Fruit fly (Drosophila melanogaster) whole organism, embryonic: ENCODE data around the gene Invadolysin.

Experiments used
- Atf6 ChIP-seq: fragments of 200-800 bp; sonication (Bioruptor generic); IDR thresholded peaks from 2 replicates; pipeline ENCODE4 v1.3.6; 2022; ENCODE audit warnings: missing biosample characterization, missing genetic modification characterization
- Awh ChIP-seq: fragments of 200-800 bp; sonication (Bioruptor generic); IDR thresholded peaks from 2 replicates; pipeline ENCODE4, ENCODE4 v1.3.6; 2022; ENCODE audit warnings: missing biosample characterization, missing genetic modification characterization
- CG10979 ChIP-seq: fragments of 200-800 bp; sonication (Bioruptor generic); optimal IDR thresholded peaks from 2 replicates; lab custom pipeline; 2018; ENCODE audit warnings: missing biosample characterization, mild to moderate bottlenecking, missing genetic modification characterization, moderate library complexity
- CG12236 ChIP-seq: fragments of 200-800 bp; sonication (Bioruptor generic); optimal IDR thresholded peaks from 2 replicates; lab custom pipeline; 2016; ENCODE audit warnings: missing biosample characterization, missing genetic modification characterization
- CG12391 ChIP-seq: fragments of 200-800 bp; sonication (Bioruptor generic); optimal IDR thresholded peaks from 3 replicates; lab custom pipeline; 2018; ENCODE audit warnings: missing biosample characterization, mild to moderate bottlenecking, missing genetic modification characterization, moderate library complexity
- CG14014 ChIP-seq: fragments of 200-800 bp; sonication (Bioruptor generic); IDR thresholded peaks from 2 replicates; pipeline ENCODE4 v1.3.6; 2022; ENCODE audit warnings: missing biosample characterization, missing genetic modification characterization
- CG17328 ChIP-seq: fragments of 200-800 bp; sonication (Bioruptor generic); IDR thresholded peaks from 2 replicates; pipeline ENCODE4 v1.3.6; 2022; ENCODE audit warnings: missing biosample characterization, missing genetic modification characterization
- CG17359 ChIP-seq: fragments of 200-800 bp; sonication (Bioruptor generic); optimal IDR thresholded peaks from 3 replicates; lab custom pipeline; 2018; ENCODE audit warnings: missing biosample characterization, mild to moderate bottlenecking, missing genetic modification characterization, moderate library complexity
- CG17361 ChIP-seq: fragments of 200-800 bp; sonication (Bioruptor generic); IDR thresholded peaks from 3 replicates; pipeline ENCODE4 v1.3.6; 2022; ENCODE audit warnings: missing biosample characterization, missing genetic modification characterization
- CG17385 ChIP-seq: fragments of 200-800 bp; sonication (Bioruptor generic); optimal IDR thresholded peaks from 3 replicates; lab custom pipeline; 2018; ENCODE audit warnings: missing biosample characterization, mild to moderate bottlenecking, missing genetic modification characterization
- CG2116 ChIP-seq: fragments of 200-800 bp; sonication (Bioruptor generic); optimal IDR thresholded peaks from 3 replicates; lab custom pipeline; 2018; ENCODE audit warnings: missing biosample characterization, mild to moderate bottlenecking, missing genetic modification characterization
- CG3065 ChIP-seq: fragments of 200-800 bp; sonication (Bioruptor generic); optimal IDR thresholded peaks from 2 replicates; lab custom pipeline; 2016; ENCODE audit warnings: missing biosample characterization, missing genetic modification characterization
- CG31365 ChIP-seq: fragments of 200-800 bp; sonication (Bioruptor generic); optimal IDR thresholded peaks from 2 replicates; lab custom pipeline; 2018; ENCODE audit warnings: missing biosample characterization, mild to moderate bottlenecking, missing genetic modification characterization
- CG31388 ChIP-seq: fragments of 200-800 bp; sonication (Bioruptor generic); optimal IDR thresholded peaks from 2 replicates; lab custom pipeline; 2016; ENCODE audit warnings: missing biosample characterization, missing genetic modification characterization
- CG33213 ChIP-seq: fragments of 200-800 bp; sonication (Bioruptor generic); optimal IDR thresholded peaks from 3 replicates; lab custom pipeline; 2016; ENCODE audit warnings: missing biosample characterization, missing genetic modification characterization
- CG8290 ChIP-seq, 3 experiments: fragments of 200-800 bp; sonication (Bioruptor generic); optimal IDR thresholded peaks; 2 replicates each; lab custom pipeline; 2016 to 2019; ENCODE audit warnings: missing biosample characterization in 3 of 3, missing genetic modification characterization in 3 of 3, mild to moderate bottlenecking in 2 of 3, moderate library complexity in 1 of 3
- Dip3 ChIP-seq: fragments of 200-800 bp; sonication (Bioruptor generic); optimal IDR thresholded peaks from 3 replicates; lab custom pipeline; 2016; ENCODE audit warnings: missing biosample characterization, missing genetic modification characterization
- Dll ChIP-seq: fragments of 200-800 bp; sonication (Bioruptor generic); IDR thresholded peaks from 4 replicates; pipeline ENCODE4 v1.3.6; 2022; ENCODE audit warnings: missing biosample characterization, missing genetic modification characterization; ENCODE audit not compliant: partially characterized antibody
- E2f1 ChIP-seq: fragments of 200-800 bp; sonication (Bioruptor generic); IDR thresholded peaks from 2 replicates; pipeline ENCODE4 v1.3.6; 2022; ENCODE audit warnings: missing biosample characterization, missing genetic modification characterization
- Ets97D ChIP-seq: fragments of 200-800 bp; sonication (Bioruptor generic); optimal IDR thresholded peaks from 3 replicates; lab custom pipeline; 2016; ENCODE audit warnings: missing biosample characterization, missing genetic modification characterization
- HLH3B ChIP-seq: fragments of 200-800 bp; sonication (Bioruptor generic); IDR thresholded peaks from 2 replicates; pipeline ENCODE4 v1.3.6; 2022; ENCODE audit warnings: missing biosample characterization, missing genetic modification characterization
- Myb ChIP-seq: fragments of 200-800 bp; sonication (Bioruptor generic); optimal IDR thresholded peaks from 2 replicates; lab custom pipeline; 2016; ENCODE audit warnings: missing biosample characterization, missing genetic modification characterization
- Rfx ChIP-seq: fragments of 200-800 bp; sonication (Bioruptor generic); IDR thresholded peaks from 2 replicates; pipeline ENCODE4 v1.3.6; 2022; ENCODE audit warnings: missing biosample characterization, missing genetic modification characterization
- Scr ChIP-seq: fragments of 200-800 bp; sonication (Bioruptor generic); IDR thresholded peaks from 2 replicates; pipeline ENCODE4 v1.3.6; 2022; ENCODE audit warnings: missing biosample characterization, missing genetic modification characterization; ENCODE audit not compliant: partially characterized antibody
- Sox100B ChIP-seq: fragments of 200-800 bp; sonication (Bioruptor generic); optimal IDR thresholded peaks from 3 replicates; lab custom pipeline; 2018; ENCODE audit warnings: missing biosample characterization, mild to moderate bottlenecking, missing genetic modification characterization
- Sox102F ChIP-seq: fragments of 200-800 bp; sonication (Bioruptor generic); optimal IDR thresholded peaks from 2 replicates; lab custom pipeline; 2018; ENCODE audit warnings: missing biosample characterization, mild to moderate bottlenecking, missing genetic modification characterization, moderate library complexity
- Xbp1 ChIP-seq: fragments of 200-800 bp; sonication (Bioruptor generic); optimal IDR thresholded peaks from 3 replicates; lab custom pipeline; 2016; ENCODE audit warnings: missing biosample characterization, mild to moderate bottlenecking, missing genetic modification characterization
- Xrp1 ChIP-seq: fragments of 200-800 bp; sonication (Bioruptor generic); IDR thresholded peaks from 2 replicates; pipeline ENCODE4 v1.3.6; 2022; ENCODE audit warnings: missing biosample characterization, missing genetic modification characterization
- ab ChIP-seq: fragments of 200-800 bp; sonication (Bioruptor generic); optimal IDR thresholded peaks from 2 replicates; lab custom pipeline; 2016; ENCODE audit warnings: missing biosample characterization, missing genetic modification characterization
- al ChIP-seq: fragments of 200-800 bp; sonication (Bioruptor generic); IDR thresholded peaks from 2 replicates; pipeline ENCODE4 v1.3.6; 2022; ENCODE audit warnings: missing biosample characterization, missing genetic modification characterization
- ash1 ChIP-seq: fragments of 200-800 bp; sonication (Bioruptor generic); optimal IDR thresholded peaks from 2 replicates; lab custom pipeline; 2018; ENCODE audit warnings: missing biosample characterization, mild to moderate bottlenecking, missing genetic modification characterization
- bsh ChIP-seq, 2 experiments: fragments of 200-800 bp; sonication (Bioruptor generic); optimal IDR thresholded peaks; 2 replicates each; lab custom pipeline; 2017 to 2018; ENCODE audit warnings: mild to moderate bottlenecking in 2 of 2, missing biosample characterization in 2 of 2, missing genetic modification characterization in 2 of 2, moderate library complexity in 1 of 2
- cato ChIP-seq: fragments of 200-800 bp; sonication (Bioruptor generic); optimal IDR thresholded peaks from 2 replicates; lab custom pipeline; 2016; ENCODE audit warnings: missing biosample characterization, missing genetic modification characterization, borderline replicate concordance
- chm ChIP-seq: fragments of 200-800 bp; sonication (Bioruptor generic); IDR thresholded peaks from 2 replicates; pipeline ENCODE4 v1.3.6; 2022; ENCODE audit warnings: missing biosample characterization, missing genetic modification characterization
- dimm ChIP-seq: fragments of 200-800 bp; sonication (Bioruptor generic); IDR thresholded peaks from 2 replicates; pipeline ENCODE4 v1.3.6; 2022; ENCODE audit warnings: missing biosample characterization, missing genetic modification characterization
- dmrt99B ChIP-seq: fragments of 200-800 bp; sonication (Bioruptor generic); optimal IDR thresholded peaks from 2 replicates; lab custom pipeline; 2018; ENCODE audit warnings: missing biosample characterization, mild to moderate bottlenecking, missing genetic modification characterization, moderate library complexity
- dysf ChIP-seq: fragments of 200-800 bp; sonication (Bioruptor generic); IDR thresholded peaks from 3 replicates; pipeline ENCODE4 v1.3.6; 2022; ENCODE audit warnings: missing biosample characterization, missing genetic modification characterization
- gsb-n ChIP-seq: fragments of 200-800 bp; sonication (Bioruptor generic); optimal IDR thresholded peaks from 3 replicates; lab custom pipeline; 2018; ENCODE audit warnings: missing biosample characterization, mild to moderate bottlenecking, missing genetic modification characterization
- jumu ChIP-seq: fragments of 200-800 bp; sonication (Bioruptor generic); optimal IDR thresholded peaks from 3 replicates; lab custom pipeline; 2016; ENCODE audit warnings: missing biosample characterization, missing genetic modification characterization
- klu ChIP-seq: fragments of 200-800 bp; sonication (Bioruptor generic); IDR thresholded peaks from 2 replicates; pipeline ENCODE4 v1.3.6; 2022; ENCODE audit warnings: missing biosample characterization, missing genetic modification characterization
- onecut ChIP-seq: fragments of 200-800 bp; sonication (Bioruptor generic); IDR thresholded peaks from 2 replicates; pipeline ENCODE4 v1.3.6; 2022; ENCODE audit warnings: missing biosample characterization, missing genetic modification characterization
- prd ChIP-seq, 3 experiments: fragments of >200 bp in 2 of 3; fragments of 200-800 bp in 1 of 3; sonication (Bioruptor generic) in 1 of 3; optimal IDR thresholded peaks in 2 of 3; IDR thresholded peaks in 1 of 3; 2 replicates in 2 of 3; 3 replicates in 1 of 3; pipeline versions ENCODE4 v1.3.6 to Lab custom; 2017 to 2022; ENCODE audit warnings: missing biosample characterization in 1 of 3, missing genetic modification characterization in 1 of 3
- ranshi ChIP-seq: fragments of 200-800 bp; sonication (Bioruptor generic); IDR thresholded peaks from 2 replicates; pipeline ENCODE4 v1.3.6; 2022; ENCODE audit warnings: missing biosample characterization, missing genetic modification characterization
- scrt ChIP-seq: fragments of 200-800 bp; sonication (Bioruptor generic); optimal IDR thresholded peaks from 2 replicates; lab custom pipeline; 2018; ENCODE audit warnings: missing biosample characterization, mild to moderate bottlenecking, missing genetic modification characterization, moderate library complexity
- sens ChIP-seq: fragments of 200-800 bp; sonication (Bioruptor generic); peaks from one replicate; lab custom pipeline; 2016; ENCODE audit warnings: missing biosample characterization, missing genetic modification characterization
- so ChIP-seq: fragments of 200-800 bp; sonication (Bioruptor generic); IDR thresholded peaks from 3 replicates; pipeline ENCODE4 v1.3.6; 2022; ENCODE audit warnings: missing biosample characterization, missing genetic modification characterization
- sr ChIP-seq: fragments of 200-800 bp; sonication (Bioruptor generic); IDR thresholded peaks from 3 replicates; pipeline ENCODE4 v1.3.6; 2022; ENCODE audit warnings: missing biosample characterization, missing genetic modification characterization
- usp ChIP-seq: fragments of >200 bp; optimal IDR thresholded peaks from 2 replicates; lab custom pipeline; 2017; ENCODE audit warnings: missing biosample characterization, missing genetic modification characterization
- vvl ChIP-seq: fragments of 200-800 bp; sonication (Bioruptor generic); IDR thresholded peaks from 2 replicates; pipeline ENCODE4 v1.3.6; 2022; ENCODE audit warnings: missing biosample characterization, missing genetic modification characterization

The Invadolysin gene

dm6 chr3R:10153957-10154685 lies 9.7 kb downstream of the Invadolysin start (continued):
- TF ChIP-seq bsh (GFP tag; optimal IDR thresholded peaks at IDR 0.05; lab: Kevin White, UChicago) (peak in 1 of 2 experiments; percentile 29), vvl (GFP tag; lab: Robert Waterston, UW) (peak; percentile 22; the same call in 1 of the 2 replicates), klu (no peak), Atf6 (GFP tag; lab: Robert Waterston, UW) (peak; percentile 33; the same call in 1 of the 2 replicates), CG17359 (tag; lab: Kevin White, UChicago) (peak; percentile 39), HLH3B (GFP tag; lab: Robert Waterston, UW) (peak; percentile 39; the same call in 1 of the 2 replicates), CG31365 (tag; lab: Kevin White, UChicago) (no peak), chm (GFP tag; lab: Robert Waterston, UW) (no peak), ab (GFP tag; lab: Kevin White, UChicago) (no peak), dmrt99B (tag; lab: Kevin White, UChicago) (peak; percentile 71), prd (optimal IDR thresholded peaks at IDR 0.05; lab: Kevin White, UChicago) (no peak), prd (GFP tag; IDR thresholded peaks at IDR 0.05; lab: Robert Waterston, UW) (peak; percentile 67), so (GFP tag; lab: Robert Waterston, UW) (0 out of 3 replicates have a peak, but pooled peaks have one; percentile 12), Ets97D (GFP tag; lab: Kevin White, UChicago) (no peak), CG17361 (GFP tag; lab: Robert Waterston, UW) (no peak), usp (GFP tag; lab: Kevin White, UChicago) (no peak), CG10979 (tag; lab: Kevin White, UChicago) (peak; percentile 14), E2f1 (GFP tag; lab: Robert Waterston, UW) (peak; percentile 31; the same call in 1 of the 2 replicates), ranshi (peak; percentile 37; the same call in 1 of the 2 replicates), sens (GFP tag; lab: Kevin White, UChicago) (peak; percentile 80), gsb-n (tag; lab: Kevin White, UChicago) (no peak), jumu (peak; percentile 19), CG12236 (no peak), scrt (no peak), cato (GFP tag; lab: Kevin White, UChicago) (no peak), CG2116 (GFP tag; lab: Kevin White, UChicago) (no peak), onecut (GFP tag; lab: Robert Waterston, UW) (no peak), ash1 (no peak), Dll (no peak), Awh (0 out of 2 replicates have a peak, but pooled peaks have one; percentile 24), CG8290 (GFP tag; optimal IDR thresholded peaks at IDR 0.05; lab: Kevin White, UChicago) (no peak), CG8290 (tag; optimal IDR thresholded peaks at IDR 0.05; lab: Kevin White, UChicago) (no peak), dysf (GFP tag; lab: Robert Waterston, UW) (peak; percentile 65), CG17328 (peak; percentile 65), Xbp1 (GFP tag; lab: Kevin White, UChicago) (peak; percentile 52), Xrp1 (GFP tag; lab: Robert Waterston, UW) (peak; percentile 59), CG3065 (GFP tag; lab: Kevin White, UChicago) (no peak), dimm (GFP tag; lab: Robert Waterston, UW) (0 out of 2 replicates have a peak, but pooled peaks have one; percentile 9), CG33213 (GFP tag; lab: Kevin White, UChicago) (no peak), Dip3 (GFP tag; lab: Kevin White, UChicago) (no peak), CG31388 (GFP tag; lab: Kevin White, UChicago) (no peak), al (no peak), Sox100B (GFP tag; lab: Kevin White, UChicago) (peak; percentile 1), Rfx (GFP tag; lab: Robert Waterston, UW) (0 out of 2 replicates have a peak, but pooled peaks have one; percentile 19), Myb (no peak), CG17385 (GFP tag; lab: Kevin White, UChicago) (peak; percentile 24), CG12391 (peak; percentile 41), sr (GFP tag; lab: Robert Waterston, UW) (no peak), Scr (GFP tag; lab: Robert Waterston, UW) (no peak), Sox102F (GFP tag; lab: Kevin White, UChicago) (peak; percentile 58), CG14014 (GFP tag; lab: Robert Waterston, UW) (peak; percentile 49; the same call in 1 of the 2 replicates)
